Worm (Caenorhabditis elegans) whole organism, L2 larva: ENCODE measurements around the gene T05G5.4.

Source experiments
- F13H6.1 ChIP-seq: sonication (generic microtip); optimal IDR thresholded peaks from 2 replicates; lab custom pipeline; 2016; ENCODE audit warnings: missing genetic modification characterization, missing compliant biosample characterization
- ama-1 ChIP-seq: fragments of 150-350 bp; optimal IDR thresholded peaks from 2 replicates; lab custom pipeline; 2018; ENCODE audit warnings: inconsistent platforms
- ceh-82 ChIP-seq: fragments of 150-350 bp; optimal IDR thresholded peaks from 2 replicates; lab custom pipeline; 2014; ENCODE audit warnings: missing biosample characterization, missing genetic modification characterization
- elt-3 ChIP-seq: sonication (generic microtip); optimal IDR thresholded peaks from 2 replicates; lab custom pipeline; 2017; ENCODE audit warnings: missing biosample characterization, missing genetic modification characterization
- lin-11 ChIP-seq: fragments of 150-350 bp; sonication (generic microtip); optimal IDR thresholded peaks from 2 replicates; lab custom pipeline; 2014; ENCODE audit warnings: missing biosample characterization, missing genetic modification characterization, inconsistent platforms, mixed read lengths
- snpc-4 ChIP-seq: fragments of 150-350 bp; optimal IDR thresholded peaks from 2 replicates; lab custom pipeline; 2014; ENCODE audit warnings: missing biosample characterization, missing genetic modification characterization

- TF ChIP-seq elt-3 (tag; lab: Kevin White, UChicago) (no peak), snpc-4 (tag; lab: Kevin White, UChicago) (no peak), ama-1 (no peak), lin-11 (tag; lab: Kevin White, UChicago) (no peak), F13H6.1 (tag; lab: Kevin White, UChicago) (no peak), ceh-82 (no peak)
Measured at ce11 chrIII:9780254-9780653, 31.5 kb downstream of the T05G5.4 start, which contains the start of gene sqv-3.
